Fruit fly (Drosophila melanogaster): ENCODE results near the gene Ucp4C.

DNA sequence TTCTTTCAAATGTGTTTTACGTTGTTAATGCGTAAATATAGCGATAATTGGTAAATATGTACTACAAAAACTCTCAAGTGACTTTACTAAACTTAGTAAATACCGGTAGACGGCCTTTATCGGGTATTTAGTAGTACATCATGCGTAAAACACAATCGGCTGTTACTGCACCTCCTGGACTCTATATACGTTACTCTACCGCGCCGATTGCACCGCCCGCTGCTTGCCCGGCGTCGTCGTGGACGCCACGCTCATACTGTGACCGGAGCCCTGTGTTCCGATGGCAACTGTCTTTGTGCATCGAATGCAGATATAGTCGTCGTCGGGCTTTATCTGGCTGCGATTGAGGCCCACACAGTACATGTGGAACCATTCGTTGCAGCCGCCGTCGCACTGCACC is 22.1 kb downstream of the Ucp4C start:
- TF ChIP-seq kay (GFP tag; ENCODE audit: borderline replicate concordance) (no peak), cic (GFP tag; optimal IDR thresholded peaks at IDR 0.05) (peak; percentile 35), tj (GFP tag; optimal IDR thresholded peaks at IDR 0.05) (no peak), toe (GFP tag; optimal IDR thresholded peaks at IDR 0.05) (no peak), ovo (GFP tag; optimal IDR thresholded peaks at IDR 0.05) (no peak), cnc (optimal IDR thresholded peaks at IDR 0.05) (no peak), CG33017 (tag; optimal IDR thresholded peaks at IDR 0.05) (no peak)
